Fruit fly (Drosophila melanogaster) whole organism, prepupa: ENCODE results near the gene salt.
A peak's percentile ranks its signal among the peaks of the same experiment; 100 is the strongest.

Source experiments
- CG10669 ChIP-seq: fragments of 200-800 bp; sonication (Bioruptor generic); optimal IDR thresholded peaks from 3 replicates; lab custom pipeline; 2018; ENCODE audit warnings: missing biosample characterization, mild to moderate bottlenecking, missing genetic modification characterization, moderate library complexity
- CG11294 ChIP-seq: fragments of 200-800 bp; sonication (Bioruptor generic); IDR thresholded peaks from 2 replicates; pipeline ENCODE4 v1.3.6; 2022; ENCODE audit warnings: missing biosample characterization, missing genetic modification characterization
- CG11902 ChIP-seq: fragments of 200-800 bp; sonication (Bioruptor generic); optimal IDR thresholded peaks from 3 replicates; lab custom pipeline; 2016; ENCODE audit warnings: missing biosample characterization, missing genetic modification characterization
- CG1621 ChIP-seq: fragments of 200-800 bp; sonication (Bioruptor generic); optimal IDR thresholded peaks from 3 replicates; lab custom pipeline; 2018; ENCODE audit warnings: missing biosample characterization, mild to moderate bottlenecking, missing genetic modification characterization
- CG16779 ChIP-seq: fragments of 200-800 bp; sonication (Bioruptor generic); optimal IDR thresholded peaks from 3 replicates; lab custom pipeline; 2017; ENCODE audit warnings: missing biosample characterization, mild to moderate bottlenecking, missing genetic modification characterization
- CG31627 ChIP-seq: fragments of 200-800 bp; sonication (Bioruptor generic); optimal IDR thresholded peaks from 3 replicates; lab custom pipeline; 2016; ENCODE audit warnings: missing biosample characterization, missing genetic modification characterization
- CG32006 ChIP-seq: fragments of 200-800 bp; sonication (Bioruptor generic); optimal IDR thresholded peaks from 3 replicates; lab custom pipeline; 2017; ENCODE audit warnings: missing biosample characterization, mild to moderate bottlenecking, missing genetic modification characterization
- CG34406 ChIP-seq: fragments of 200-800 bp; sonication (Bioruptor generic); optimal IDR thresholded peaks from 3 replicates; lab custom pipeline; 2016; ENCODE audit warnings: missing biosample characterization, missing genetic modification characterization
- CG3919 ChIP-seq: fragments of 200-800 bp; sonication (Bioruptor generic); optimal IDR thresholded peaks from 3 replicates; lab custom pipeline; 2016; ENCODE audit warnings: missing biosample characterization, missing genetic modification characterization
- CG6163 ChIP-seq: fragments of 200-800 bp; sonication (Bioruptor generic); IDR thresholded peaks from 3 replicates; pipeline ENCODE4 v1.3.6; 2022; ENCODE audit warnings: missing biosample characterization, missing genetic modification characterization
- CG6276 ChIP-seq: fragments of 200-800 bp; sonication (Bioruptor generic); optimal IDR thresholded peaks from 2 replicates; lab custom pipeline; 2017; ENCODE audit warnings: missing biosample characterization, mild to moderate bottlenecking, missing genetic modification characterization
- CG6792 ChIP-seq: fragments of 200-800 bp; sonication (Bioruptor generic); optimal IDR thresholded peaks from 3 replicates; lab custom pipeline; 2016; ENCODE audit warnings: missing biosample characterization, missing genetic modification characterization
- CG6808 ChIP-seq: fragments of 200-800 bp; sonication (Bioruptor generic); optimal IDR thresholded peaks from 3 replicates; lab custom pipeline; 2017; ENCODE audit warnings: missing biosample characterization, missing genetic modification characterization, mild to moderate bottlenecking, moderate library complexity, missing genetic modification reagents
- CG7368 ChIP-seq: fragments of 200-800 bp; sonication (Bioruptor generic); optimal IDR thresholded peaks from 3 replicates; lab custom pipeline; 2016; ENCODE audit warnings: missing biosample characterization, missing genetic modification characterization
- CG8319 ChIP-seq: fragments of 200-800 bp; sonication (Bioruptor generic); optimal IDR thresholded peaks from 3 replicates; lab custom pipeline; 2016; ENCODE audit warnings: missing biosample characterization, missing genetic modification characterization
- CG8632 ChIP-seq: fragments of 200-800 bp; sonication (Bioruptor generic); optimal IDR thresholded peaks from 3 replicates; lab custom pipeline; 2016; ENCODE audit warnings: missing biosample characterization, missing genetic modification characterization
- Eip75B ChIP-seq: fragments of 200-800 bp; sonication (Bioruptor generic); optimal IDR thresholded peaks from 3 replicates; lab custom pipeline; 2016; ENCODE audit warnings: missing biosample characterization, missing genetic modification characterization
- Eip78C ChIP-seq: fragments of 200-800 bp; sonication (Bioruptor generic); peaks from one replicate; lab custom pipeline; 2016; ENCODE audit warnings: missing biosample characterization, missing genetic modification characterization
- Eip93F ChIP-seq: fragments of 200-800 bp; sonication (Bioruptor generic); optimal IDR thresholded peaks from 2 replicates; lab custom pipeline; 2016; ENCODE audit warnings: missing biosample characterization, mild to moderate bottlenecking, missing genetic modification characterization
- Ets96B ChIP-seq: fragments of 200-800 bp; optimal IDR thresholded peaks from 2 replicates; lab custom pipeline; 2019; ENCODE audit warnings: missing biosample characterization, mild to moderate bottlenecking, missing genetic modification characterization, moderate library complexity
- Hr38 ChIP-seq: sonication (Bioruptor generic); optimal IDR thresholded peaks from 2 replicates; lab custom pipeline; 2016; ENCODE audit warnings: missing biosample characterization, missing genetic modification characterization
- Hr39 ChIP-seq: fragments of 200-800 bp; sonication (Bioruptor generic); optimal IDR thresholded peaks from 2 replicates; lab custom pipeline; 2016; ENCODE audit warnings: missing biosample characterization, missing genetic modification characterization
- Hr4 ChIP-seq: fragments of 200-800 bp; sonication (Bioruptor generic); optimal IDR thresholded peaks from 3 replicates; lab custom pipeline; 2016; ENCODE audit warnings: missing biosample characterization, missing genetic modification characterization
- Lpt ChIP-seq: fragments of 200-800 bp; sonication (Bioruptor generic); optimal IDR thresholded peaks from 3 replicates; lab custom pipeline; 2016; ENCODE audit warnings: missing biosample characterization, missing genetic modification characterization
- Met ChIP-seq: fragments of 200-800 bp; sonication (Bioruptor generic); optimal IDR thresholded peaks from 3 replicates; lab custom pipeline; 2016; ENCODE audit warnings: missing biosample characterization, missing genetic modification characterization
- Smox ChIP-seq: fragments of 200-800 bp; sonication (Bioruptor generic); optimal IDR thresholded peaks from 3 replicates; lab custom pipeline; 2016; ENCODE audit warnings: missing biosample characterization, missing genetic modification characterization
- Sox102F ChIP-seq: fragments of 200-800 bp; sonication (Bioruptor generic); optimal IDR thresholded peaks from 2 replicates; lab custom pipeline; 2016; ENCODE audit warnings: missing biosample characterization, mild to moderate bottlenecking, missing genetic modification characterization
- Sox15 ChIP-seq: fragments of 200-800 bp; sonication (Bioruptor generic); optimal IDR thresholded peaks from 3 replicates; lab custom pipeline; 2016; ENCODE audit warnings: missing biosample characterization, missing genetic modification characterization
- achi ChIP-seq: fragments of 200-800 bp; sonication (Bioruptor generic); optimal IDR thresholded peaks from 3 replicates; lab custom pipeline; 2016; ENCODE audit warnings: missing biosample characterization, missing genetic modification characterization
- acj6 ChIP-seq: fragments of 200-800 bp; sonication (Bioruptor generic); optimal IDR thresholded peaks from 3 replicates; lab custom pipeline; 2016; ENCODE audit warnings: missing biosample characterization, missing genetic modification characterization
- cyc ChIP-seq: fragments of 200-800 bp; sonication (Bioruptor generic); optimal IDR thresholded peaks from 3 replicates; lab custom pipeline; 2016; ENCODE audit warnings: missing biosample characterization, missing genetic modification characterization
- dac ChIP-seq: fragments of 200-800 bp; sonication (Bioruptor generic); optimal IDR thresholded peaks from 2 replicates; lab custom pipeline; 2017; ENCODE audit warnings: missing biosample characterization, mild to moderate bottlenecking, missing genetic modification characterization
- dsx ChIP-seq: fragments of 200-800 bp; optimal IDR thresholded peaks from 3 replicates; lab custom pipeline; 2019; ENCODE audit warnings: missing biosample characterization, mild to moderate bottlenecking, missing genetic modification characterization, moderate library complexity; ENCODE audit not compliant: poor library complexity, severe bottlenecking
- eg ChIP-seq: fragments of 200-800 bp; sonication (Bioruptor generic); IDR thresholded peaks from 3 replicates; pipeline ENCODE4 v1.3.6; 2022; ENCODE audit warnings: missing biosample characterization, missing genetic modification characterization
- esn ChIP-seq: fragments of 200-800 bp; sonication (Bioruptor generic); optimal IDR thresholded peaks from 2 replicates; lab custom pipeline; 2016; ENCODE audit warnings: missing biosample characterization, mild to moderate bottlenecking, missing genetic modification characterization, moderate library complexity
- fd59A ChIP-seq: fragments of 200-800 bp; sonication (Bioruptor generic); optimal IDR thresholded peaks from 2 replicates; lab custom pipeline; 2017; ENCODE audit warnings: missing biosample characterization, mild to moderate bottlenecking, missing genetic modification characterization, missing genetic modification reagents
- fd85E ChIP-seq: fragments of 200-800 bp; sonication (Bioruptor generic); optimal IDR thresholded peaks from 3 replicates; lab custom pipeline; 2016; ENCODE audit warnings: missing biosample characterization, missing genetic modification characterization
- fkh ChIP-seq: fragments of 200-800 bp; sonication (Bioruptor generic); optimal IDR thresholded peaks from 3 replicates; lab custom pipeline; 2017; ENCODE audit warnings: missing biosample characterization, mild to moderate bottlenecking, missing genetic modification characterization, moderate library complexity
- net ChIP-seq: fragments of 200-800 bp; sonication (Bioruptor generic); optimal IDR thresholded peaks from 3 replicates; lab custom pipeline; 2016; ENCODE audit warnings: missing biosample characterization, missing genetic modification characterization
- pdm3 ChIP-seq: fragments of 200-800 bp; sonication (Bioruptor generic); optimal IDR thresholded peaks from 3 replicates; lab custom pipeline; 2016; ENCODE audit warnings: missing biosample characterization, missing genetic modification characterization
- salr ChIP-seq, 2 experiments: fragments of 200-800 bp; sonication (Bioruptor generic); optimal IDR thresholded peaks; 3 replicates each; lab custom pipeline; 2016 to 2018; ENCODE audit warnings: missing biosample characterization in 2 of 2, missing genetic modification characterization in 2 of 2, mild to moderate bottlenecking in 1 of 2
- spab ChIP-seq: fragments of 200-800 bp; sonication (Bioruptor generic); optimal IDR thresholded peaks from 2 replicates; lab custom pipeline; 2017; ENCODE audit warnings: missing biosample characterization, mild to moderate bottlenecking, missing genetic modification characterization, missing genetic modification reagents
- ss ChIP-seq, 2 experiments: fragments of 200-800 bp; sonication (Bioruptor generic); optimal IDR thresholded peaks; 2 replicates in 1 of 2; 3 replicates in 1 of 2; lab custom pipeline; 2017 to 2018; ENCODE audit warnings: mild to moderate bottlenecking in 2 of 2, missing biosample characterization in 2 of 2, missing genetic modification characterization in 2 of 2, moderate library complexity in 1 of 2
- svp ChIP-seq: fragments of 200-800 bp; sonication (Bioruptor generic); peaks from one replicate; lab custom pipeline; 2016; ENCODE audit warnings: missing biosample characterization, missing genetic modification characterization
- topi ChIP-seq: fragments of 200-800 bp; sonication (Bioruptor generic); optimal IDR thresholded peaks from 3 replicates; lab custom pipeline; 2016; ENCODE audit warnings: missing biosample characterization, missing genetic modification characterization
- vri ChIP-seq: fragments of 200-800 bp; sonication (Bioruptor generic); optimal IDR thresholded peaks from 3 replicates; lab custom pipeline; 2016; ENCODE audit warnings: missing biosample characterization, mild to moderate bottlenecking, missing genetic modification characterization

salt gene

DNA sequence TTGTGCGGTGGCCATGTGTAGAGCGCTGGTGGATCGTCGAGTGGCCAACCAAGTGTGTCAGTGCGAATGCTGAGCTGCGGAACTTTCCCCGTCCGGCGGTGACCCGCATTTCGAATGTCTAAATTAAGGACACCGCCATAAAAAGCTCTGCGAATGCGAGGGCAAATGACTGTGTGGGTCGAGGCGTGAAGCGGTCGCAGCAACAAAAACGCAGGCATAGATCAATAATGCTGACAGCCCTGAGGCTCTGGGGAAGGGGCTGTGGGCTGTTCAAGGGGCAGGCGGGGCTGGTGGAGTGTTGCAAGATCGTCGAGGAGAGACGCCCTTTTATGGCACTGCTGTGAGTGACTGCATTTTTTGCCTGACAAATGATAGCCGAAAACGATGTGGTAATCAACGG lies 35.0 kb downstream of the salt start:
- TF ChIP-seq acj6 (no peak), CG7368 (GFP tag; lab: Kevin White, UChicago) (no peak), Hr39 (no peak), esn (GFP tag; lab: Kevin White, UChicago) (no peak), fd59A (no peak), eg (GFP tag; lab: Robert Waterston, UW) (no peak), achi (GFP tag; lab: Kevin White, UChicago) (no peak), salr (GFP tag; optimal IDR thresholded peaks at IDR 0.05; lab: Kevin White, UChicago) (no peak), Eip93F (no peak), CG8632 (no peak), fd85E (GFP tag; lab: Kevin White, UChicago) (no peak), topi (no peak), CG8319 (GFP tag; lab: Kevin White, UChicago) (no peak), CG11902 (GFP tag; lab: Kevin White, UChicago) (no peak), vri (GFP tag; lab: Kevin White, UChicago) (no peak), CG16779 (tag; lab: Kevin White, UChicago) (no peak), Hr38 (GFP tag; lab: Kevin White, UChicago) (no peak), Hr4 (GFP tag; lab: Kevin White, UChicago) (no peak), CG32006 (no peak)

- TF ChIP-seq CG7368 (GFP tag; lab: Kevin White, UChicago) (no peak), Hr38 (GFP tag; lab: Kevin White, UChicago) (no peak), topi (no peak), Eip75B (no peak), eg (GFP tag; lab: Robert Waterston, UW) (0 out of 3 replicates have a peak, but pooled peaks have one; percentile 18), CG11294 (GFP tag; lab: Robert Waterston, UW) (no peak), Smox (GFP tag; lab: Kevin White, UChicago) (no peak), achi (GFP tag; lab: Kevin White, UChicago) (no peak), svp (GFP tag; lab: Kevin White, UChicago) (peak; percentile 65), Eip78C (GFP tag; lab: Kevin White, UChicago) (peak; percentile 6), vri (GFP tag; lab: Kevin White, UChicago) (no peak), Met (GFP tag; lab: Kevin White, UChicago) (no peak), ss (GFP tag; optimal IDR thresholded peaks at IDR 0.05; lab: Kevin White, UChicago) (peak; percentile 25 to 32), fkh (GFP tag; lab: Kevin White, UChicago) (peak; percentile 16), Lpt (no peak)
Measured at dm6 chr3R:31718967-31719366, 35.5 kb downstream of the salt start.

DNA sequence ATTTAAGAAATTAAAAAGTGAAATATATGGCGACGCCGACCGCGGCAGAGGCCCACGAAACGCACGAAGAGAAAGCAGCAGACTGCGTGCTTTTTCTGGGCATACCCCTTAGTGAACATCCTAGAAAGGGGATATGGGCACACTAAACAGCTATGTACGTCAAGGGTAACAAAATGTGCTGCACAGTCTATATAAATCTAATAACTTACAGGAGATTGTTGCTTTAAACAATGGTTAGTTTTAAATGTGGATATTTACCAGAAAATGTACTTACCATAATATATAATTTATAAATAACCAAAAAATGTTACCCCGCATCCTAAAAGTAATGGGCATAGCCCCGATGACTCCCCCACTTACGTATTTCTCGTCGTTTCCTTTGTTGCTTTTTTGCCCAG lies 36.3 kb downstream of the salt start:
- TF ChIP-seq CG1621 (tag; lab: Kevin White, UChicago) (no peak), net (GFP tag; lab: Kevin White, UChicago) (no peak), fd85E (GFP tag; lab: Kevin White, UChicago) (no peak), vri (GFP tag; lab: Kevin White, UChicago) (peak; percentile 3), CG11902 (GFP tag; lab: Kevin White, UChicago) (peak; percentile 10), Hr4 (GFP tag; lab: Kevin White, UChicago) (peak; percentile 35), spab (GFP tag; lab: Kevin White, UChicago) (peak; percentile 21), CG34406 (peak; percentile 47), Sox15 (GFP tag; lab: Kevin White, UChicago) (peak; percentile 16), CG6808 (peak; percentile 27), dac (GFP tag; lab: Kevin White, UChicago) (no peak), topi (peak; percentile 46), fd59A (no peak), pdm3 (GFP tag; lab: Kevin White, UChicago) (peak; percentile 47), Ets96B (tag; lab: Kevin White, UChicago) (peak; percentile 8), CG3919 (GFP tag; lab: Kevin White, UChicago) (peak; percentile 31), CG10669 (no peak), Eip75B (peak; percentile 55), CG8632 (peak; percentile 27), achi (GFP tag; lab: Kevin White, UChicago) (peak; percentile 53), CG6276 (no peak), acj6 (peak; percentile 59), CG6792 (GFP tag; lab: Kevin White, UChicago) (peak; percentile 54), cyc (GFP tag; lab: Kevin White, UChicago) (peak; percentile 59), Lpt (no peak), CG31627 (GFP tag; lab: Kevin White, UChicago) (peak; percentile 28), Met (GFP tag; lab: Kevin White, UChicago) (peak; percentile 45), CG6163 (GFP tag; lab: Robert Waterston, UW) (no peak), Sox102F (GFP tag; lab: Kevin White, UChicago) (peak; percentile 54), dsx (no peak), fkh (GFP tag; lab: Kevin White, UChicago) (no peak)
